Worm (Caenorhabditis elegans) whole organism, young adult: ENCODE results near the gene F14H3.4.

Experiments used
- ekl-4 ChIP-seq: fragments of 200-800 bp; sonication (Bioruptor generic); IDR thresholded peaks from 2 replicates; pipeline ENCODE4 v1.3.6; 2022; ENCODE audit warnings: missing genetic modification reagents, missing genetic modification characterization, missing compliant biosample characterization
- lsl-1 ChIP-seq: fragments of 200-800 bp; sonication (Bioruptor generic); optimal IDR thresholded peaks from 2 replicates; lab custom pipeline; 2018; ENCODE audit warnings: mild to moderate bottlenecking, missing genetic modification characterization, moderate library complexity, missing compliant biosample characterization
- snpc-1.3 ChIP-seq: sonication (generic microtip); optimal IDR thresholded peaks from 2 replicates; lab custom pipeline; 2017; ENCODE audit warnings: missing genetic modification characterization, mild to moderate bottlenecking, missing compliant biosample characterization, antibody characterized with exemption, moderate library complexity, missing genotype, missing genetic modification reagents; ENCODE audit not compliant: insufficient read depth
- tbp1 ChIP-seq: fragments of 200-800 bp; sonication (Bioruptor generic); optimal IDR thresholded peaks from 2 replicates; lab custom pipeline; 2018; ENCODE audit warnings: mild to moderate bottlenecking, missing genetic modification characterization, missing compliant biosample characterization

DNA sequence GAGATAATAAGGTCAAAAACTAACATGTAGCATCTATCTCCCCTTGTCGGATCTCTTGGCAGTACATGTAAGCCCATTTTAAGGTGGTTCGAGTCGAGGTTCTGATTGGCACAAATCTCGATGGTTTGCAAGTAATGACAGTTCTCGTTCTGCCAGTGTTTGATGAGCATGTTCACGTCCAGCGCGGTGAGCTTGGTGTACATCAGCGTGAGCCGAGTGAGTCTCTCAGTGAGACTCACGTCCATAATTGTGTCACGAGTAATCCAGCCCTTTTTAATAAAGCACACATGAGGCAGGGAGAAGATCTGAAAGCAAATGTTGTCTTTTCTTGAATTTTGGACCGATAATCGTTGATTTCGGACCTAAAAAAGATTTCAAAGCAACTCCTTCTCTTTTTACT, 22.1 kb downstream of the F14H3.4 start, which contains the start of gene T10C6.16:
- no peak for TF ChIP-seq snpc-1.3
- TF ChIP-seq ekl-4 (GFP tag; lab: Robert Waterston, UW) = no peak
- no peak for TF ChIP-seq tbp1 (GFP tag; lab: Kevin White, UChicago)
- TF ChIP-seq lsl-1 (GFP tag; lab: Kevin White, UChicago) = no peak
